Worm (Caenorhabditis elegans) whole organism, mixed stage, embryonic: ENCODE results near the gene T05B4.13.

Source experiments
- blmp-1 ChIP-seq: fragments of 150-350 bp; optimal IDR thresholded peaks from 2 replicates; lab custom pipeline; 2014; ENCODE audit warnings: missing biosample characterization, missing genetic modification characterization
- ceh-43 ChIP-seq: fragments of 200-800 bp; sonication (Bioruptor generic); optimal IDR thresholded peaks from 2 replicates; lab custom pipeline; 2018; ENCODE audit warnings: mild to moderate bottlenecking, missing genetic modification characterization, moderate library complexity, missing compliant biosample characterization
- ces-1 ChIP-seq: fragments of 150-350 bp; optimal IDR thresholded peaks from 2 replicates; lab custom pipeline; 2014; ENCODE audit warnings: missing biosample characterization, missing genetic modification reagents, missing genetic modification characterization
- drap-1 ChIP-seq: fragments of 200-800 bp; sonication (Bioruptor generic); optimal IDR thresholded peaks from 3 replicates; lab custom pipeline; 2018; ENCODE audit warnings: mild to moderate bottlenecking, missing genetic modification characterization, missing compliant biosample characterization
- hlh-1 ChIP-seq: fragments of 150-350 bp; optimal IDR thresholded peaks from 2 replicates; lab custom pipeline; 2014; ENCODE audit warnings: missing biosample characterization, missing genetic modification reagents, missing genetic modification characterization
- lin-13 ChIP-seq: fragments of 150-350 bp; optimal IDR thresholded peaks from 2 replicates; lab custom pipeline; 2014; ENCODE audit warnings: missing biosample characterization, missing genetic modification characterization
- nhr-28 ChIP-seq: fragments of 150-350 bp; optimal IDR thresholded peaks from 2 replicates; lab custom pipeline; 2014; ENCODE audit warnings: missing biosample characterization, missing genetic modification characterization
- snpc-4 ChIP-seq: fragments of 150-350 bp; optimal IDR thresholded peaks from 2 replicates; lab custom pipeline; 2014; ENCODE audit warnings: missing biosample characterization, missing genetic modification characterization
- unc-39 ChIP-seq: fragments of 150-350 bp; optimal IDR thresholded peaks from 2 replicates; lab custom pipeline; 2014; ENCODE audit warnings: missing biosample characterization, missing genetic modification characterization
- unc-62 ChIP-seq: fragments of 150-350 bp; optimal IDR thresholded peaks from 2 replicates; lab custom pipeline; 2014; ENCODE audit warnings: missing biosample characterization, missing genetic modification reagents, missing genetic modification characterization

ce11 chrV:4164504-4164959 lies 37.2 kb upstream of the T05B4.13 start, which contains the start of gene Y45G5AM.3:
- TF ChIP-seq hlh-1 (no peak), snpc-4 (tag; lab: Kevin White, UChicago) (no peak), blmp-1 (no peak), unc-62 (GFP tag; lab: Kevin White, UChicago) (no peak), drap-1 (no peak), nhr-28 (tag; lab: Kevin White, UChicago) (no peak), lin-13 (no peak), ces-1 (GFP tag; lab: Kevin White, UChicago) (no peak), unc-39 (tag; lab: Kevin White, UChicago) (no peak), ceh-43 (GFP tag; lab: Kevin White, UChicago) (no peak)
